Worm (Caenorhabditis elegans) whole organism, L1 larva: ENCODE measurements around the gene irld-45.

Experiments
- ceh-82 ChIP-seq, 3 experiments: fragments of 150-350 bp in 1 of 3; sonication (generic microtip) in 2 of 3; optimal IDR thresholded peaks; 2 replicates each; lab custom pipeline; 2014 to 2017; ENCODE audit warnings: missing biosample characterization in 3 of 3, missing genetic modification characterization in 3 of 3
- egl-27 ChIP-seq, 2 experiments: fragments of 150-350 bp in 1 of 2; sonication (generic microtip); optimal IDR thresholded peaks; 3 replicates each; lab custom pipeline; 2017 to 2018; ENCODE audit warnings: missing biosample characterization in 2 of 2, missing genetic modification characterization in 2 of 2, missing genetic modification reagents in 2 of 2
- jun-1 ChIP-seq: fragments of 150-350 bp; optimal IDR thresholded peaks from 2 replicates; lab custom pipeline; 2014; ENCODE audit warnings: missing biosample characterization, missing genetic modification reagents, missing genetic modification characterization
- lir-3 ChIP-seq: sonication (generic microtip); optimal IDR thresholded peaks from 2 replicates; lab custom pipeline; 2016; ENCODE audit warnings: mild to moderate bottlenecking, missing genetic modification characterization, moderate library complexity, missing compliant biosample characterization; ENCODE audit not compliant: poor library complexity
- lsy-2 ChIP-seq, 2 experiments: fragments of 150-350 bp; optimal IDR thresholded peaks; 2 replicates each; lab custom pipeline; 2014; ENCODE audit warnings: missing biosample characterization in 2 of 2, missing genetic modification characterization in 2 of 2
- nhr-77 ChIP-seq: fragments of 150-350 bp; optimal IDR thresholded peaks from 2 replicates; lab custom pipeline; 2014; ENCODE audit warnings: missing biosample characterization, missing genetic modification characterization

The irld-45 gene

DNA sequence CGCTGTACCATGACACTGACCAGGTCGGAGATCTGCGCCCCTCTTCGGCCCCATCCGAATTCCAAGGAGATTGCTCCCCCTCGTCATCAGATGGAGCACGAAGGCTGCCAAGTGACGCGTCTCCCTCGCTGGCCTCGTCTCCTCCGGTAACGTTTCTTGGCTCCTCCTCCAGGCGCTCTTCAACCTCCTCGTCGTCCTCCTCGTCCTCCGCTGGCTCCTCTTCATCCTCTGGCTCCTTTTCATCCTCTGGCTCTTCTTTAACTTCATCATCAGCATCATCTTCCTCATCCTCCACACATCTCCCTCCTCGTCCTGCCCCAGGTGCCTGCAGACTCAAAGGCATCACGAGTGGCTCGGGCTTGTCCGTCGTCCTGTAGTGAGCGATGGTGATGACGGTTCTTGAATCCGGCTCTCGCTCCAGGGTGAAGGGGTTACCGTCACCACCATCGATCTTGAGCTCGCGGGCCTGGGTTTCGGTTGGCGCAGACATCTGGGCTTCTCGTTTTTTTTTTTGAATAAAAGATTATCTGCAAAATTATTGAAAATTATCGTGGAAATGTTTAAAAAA lies 51.2 kb downstream of the irld-45 start:
- TF ChIP-seq egl-27 (tag; optimal IDR thresholded peaks at IDR 0.05; lab: Kevin White, UChicago) (no peak), ceh-82 (tag; optimal IDR thresholded peaks at IDR 0.05; lab: Kevin White, UChicago) (no peak), jun-1 (no peak), lsy-2 (tag; optimal IDR thresholded peaks at IDR 0.05; lab: Kevin White, UChicago) (no peak), nhr-77 (tag; lab: Kevin White, UChicago) (no peak), lir-3 (no peak)
